Fruit fly (Drosophila melanogaster): Measurements from ENCODE around the gene INPP5E.

INPP5E gene

dm6 chr3L:12266343-12267287 is 10.8 kb upstream of the INPP5E start, which contains the start of gene app (continued):
- peak; percentile 91 for TF ChIP-seq CG17186 (GFP tag; optimal IDR thresholded peaks at IDR 0.05)
- TF ChIP-seq Awh (GFP tag; IDR thresholded peaks at IDR 0.05), result peak; percentile 89
- TF ChIP-seq Gsc (GFP tag; IDR thresholded peaks at IDR 0.05), result no peak
- peak; percentile 91 for TF ChIP-seq CG17361 (GFP tag; IDR thresholded peaks at IDR 0.05)
- peak; percentile 67 to 72 for TF ChIP-seq Pdp1 (GFP tag; optimal IDR thresholded peaks at IDR 0.05)
- peak; percentile 62; the same call in 1 of the 2 replicates for TF ChIP-seq sens-2 (GFP tag; IDR thresholded peaks at IDR 0.05)
- TF ChIP-seq CG10979 (tag; optimal IDR thresholded peaks at IDR 0.05), result peak; percentile 78
- TF ChIP-seq CG18599 (GFP tag; optimal IDR thresholded peaks at IDR 0.05), result peak; percentile 92
- no peak for TF ChIP-seq tna (GFP tag; IDR thresholded peaks at IDR 0.05; ENCODE audit: partially characterized antibody)
- peak; percentile 77 for TF ChIP-seq schlank (tag; optimal IDR thresholded peaks at IDR 0.05)
- TF ChIP-seq Gug (GFP tag; IDR thresholded peaks at IDR 0.05), result peak; percentile 87
- TF ChIP-seq corto (GFP tag; optimal IDR thresholded peaks at IDR 0.05), result peak; percentile 72
- TF ChIP-seq dmrt11E (tag; optimal IDR thresholded peaks at IDR 0.05), result peak; percentile 80
- peak; percentile 85 for TF ChIP-seq esg (GFP tag; conservative IDR thresholded peaks at IDR 0.05)
- peak; percentile 74 for TF ChIP-seq mam (GFP tag; optimal IDR thresholded peaks at IDR 0.05)
- TF ChIP-seq CG4707 (GFP tag; optimal IDR thresholded peaks at IDR 0.05), result peak; percentile 71
- TF ChIP-seq ftz-f1 (GFP tag; optimal IDR thresholded peaks at IDR 0.05), result no peak
- peak; percentile 84 for TF ChIP-seq NFAT (GFP tag; IDR thresholded peaks at IDR 0.05)
- TF ChIP-seq CG2129 (GFP tag; IDR thresholded peaks at IDR 0.05; ENCODE audit: partially characterized antibody), result no peak
- TF ChIP-seq Med (GFP tag), result peak; percentile 97
- peak; percentile 93 for TF ChIP-seq CG2678 (tag; optimal IDR thresholded peaks at IDR 0.05)
- peak; percentile 87 for TF ChIP-seq CG11456 (GFP tag; IDR thresholded peaks at IDR 0.05)
- TF ChIP-seq crp (GFP tag; optimal IDR thresholded peaks at IDR 0.05), result no peak
- no peak for TF ChIP-seq hb (GFP tag; IDR thresholded peaks at IDR 0.05; ENCODE audit: partially characterized antibody)
- peak; percentile 69 for TF ChIP-seq gcm (GFP tag; optimal IDR thresholded peaks at IDR 0.05)
- peak; percentile 30 for TF ChIP-seq YL-1 (GFP tag; optimal IDR thresholded peaks at IDR 0.05)
- peak; percentile 79 for TF ChIP-seq CG2889 (GFP tag; IDR thresholded peaks at IDR 0.05)
- peak; percentile 71 for TF ChIP-seq nau (GFP tag; optimal IDR thresholded peaks at IDR 0.05)
- peak; percentile 51 for TF ChIP-seq tx (GFP tag; optimal IDR thresholded peaks at IDR 0.05)
- peak; percentile 87 for TF ChIP-seq chm (GFP tag; IDR thresholded peaks at IDR 0.05)
- peak; percentile 96 for TF ChIP-seq Ets65A (GFP tag)
- TF ChIP-seq CG14860 (GFP tag; IDR thresholded peaks at IDR 0.05; ENCODE audit: partially characterized antibody), result no peak
- TF ChIP-seq CG17829 (tag; optimal IDR thresholded peaks at IDR 0.05), result peak; percentile 84
- peak; percentile 76 for TF ChIP-seq tup (GFP tag; optimal IDR thresholded peaks at IDR 0.05)
- TF ChIP-seq cad (GFP tag; optimal IDR thresholded peaks at IDR 0.05), result no peak
- TF ChIP-seq C15 (GFP tag; IDR thresholded peaks at IDR 0.05), result peak; percentile 39; the same call in 1 of the 3 replicates
- peak; percentile 93 for TF ChIP-seq dysf (GFP tag; IDR thresholded peaks at IDR 0.05)
- TF ChIP-seq ab (GFP tag; optimal IDR thresholded peaks at IDR 0.05), result no peak
- TF ChIP-seq CG10543 (GFP tag; optimal IDR thresholded peaks at IDR 0.05), result peak; percentile 95
- TF ChIP-seq CG3407 (GFP tag; optimal IDR thresholded peaks at IDR 0.05), result peak; percentile 64
- peak; percentile 88 for TF ChIP-seq CG14050 (GFP tag; IDR thresholded peaks at IDR 0.05)
- TF ChIP-seq gsb-n (tag; optimal IDR thresholded peaks at IDR 0.05), result peak; percentile 77
- TF ChIP-seq pb (GFP tag; optimal IDR thresholded peaks at IDR 0.05), result peak; percentile 57
- TF ChIP-seq CG15011 (GFP tag; optimal IDR thresholded peaks at IDR 0.05), result peak; percentile 74
- peak; percentile 74 for TF ChIP-seq Asciz (GFP tag; optimal IDR thresholded peaks at IDR 0.05)
- TF ChIP-seq Vsx1 (GFP tag; optimal IDR thresholded peaks at IDR 0.05), result peak; percentile 60
- peak in 1 of 2 experiments; percentile 36 for TF ChIP-seq eve (GFP tag; optimal IDR thresholded peaks at IDR 0.05)
- TF ChIP-seq Ravus (GFP tag; IDR thresholded peaks at IDR 0.05), result peak; percentile 42

Data from whole organism, embryonic.